Worm (Caenorhabditis elegans): Measurements from ENCODE around the gene arrd-6.

The arrd-6 gene

DNA sequence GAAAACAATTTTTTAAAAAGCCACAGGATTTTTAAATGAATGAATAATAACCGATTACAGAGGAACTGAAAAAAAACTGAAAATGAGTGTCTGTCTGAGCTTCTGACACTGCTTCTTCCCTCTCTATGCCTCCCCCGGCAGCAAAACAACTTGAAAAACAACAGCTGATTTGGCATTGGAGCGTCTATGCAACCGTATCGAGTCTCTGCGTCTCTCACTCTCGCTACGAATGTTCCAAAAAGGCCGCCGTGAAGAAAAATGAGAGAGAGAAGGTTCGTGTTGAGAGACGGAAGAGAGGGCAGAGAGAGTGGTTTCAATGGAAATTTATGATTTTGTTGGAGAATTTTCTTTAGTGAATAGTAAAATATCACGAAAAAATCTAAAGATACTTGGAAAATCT lies 39.5 kb upstream of the arrd-6 start:
- TF ChIP-seq hmg-1.1 (GFP tag; IDR thresholded peaks at IDR 0.05) (peak; percentile 37; the same call in 1 of the 2 replicates), mep-1 (tag; optimal IDR thresholded peaks at IDR 0.05) (peak; percentile 59), lsy-2 (tag; optimal IDR thresholded peaks at IDR 0.05) (peak in 1 of 2 experiments; percentile 85), pha-4 (GFP tag; IDR thresholded peaks at IDR 0.05) (no peak), pha-4 (tag; optimal IDR thresholded peaks at IDR 0.05) (peak; percentile 66), nhr-42 (GFP tag; IDR thresholded peaks at IDR 0.05) (0 out of 2 replicates have a peak, but pooled peaks have one; percentile 11), nhr-11 (tag; optimal IDR thresholded peaks at IDR 0.05) (peak; percentile 32), unc-130 (GFP tag; optimal IDR thresholded peaks at IDR 0.05) (no peak), F10B5.3 (tag; optimal IDR thresholded peaks at IDR 0.05) (no peak), F44E2.7 (GFP tag; IDR thresholded peaks at IDR 0.05) (no peak), Y75B8A.6 (GFP tag; IDR thresholded peaks at IDR 0.05) (no peak), ctbp-1 (GFP tag; IDR thresholded peaks at IDR 0.05) (no peak), dve-1 (tag; optimal IDR thresholded peaks at IDR 0.05; ENCODE audit: insufficient read depth) (peak; percentile 80), nhr-28 (tag; optimal IDR thresholded peaks at IDR 0.05) (peak; percentile 77), duxl-1 (tag; optimal IDR thresholded peaks at IDR 0.05; ENCODE audit: poor library complexity) (no peak), rbr-2 (tag; optimal IDR thresholded peaks at IDR 0.05) (peak; percentile 56), daf-16 (GFP tag; optimal IDR thresholded peaks at IDR 0.05) (no peak), daf-16 (tag; optimal IDR thresholded peaks at IDR 0.05) (peak; percentile 59), ceh-28 (tag; optimal IDR thresholded peaks at IDR 0.05) (no peak), mes-2 (tag; optimal IDR thresholded peaks at IDR 0.05; ENCODE audit: poor library complexity, severe bottlenecking) (peak; percentile 76), unc-62 (GFP tag; optimal IDR thresholded peaks at IDR 0.05 in 1 of 2) (peak in 1 of 2 experiments; percentile 75), unc-62 (tag; optimal IDR thresholded peaks at IDR 0.05) (no peak), lin-13 (GFP tag; optimal IDR thresholded peaks at IDR 0.05) (peak; percentile 31), ceh-82 (tag; optimal IDR thresholded peaks at IDR 0.05) (no peak), nhr-77 (tag; optimal IDR thresholded peaks at IDR 0.05) (peak; percentile 72), fkh-10 (GFP tag; optimal IDR thresholded peaks at IDR 0.05) (peak; percentile 29), daf-12 (tag; optimal IDR thresholded peaks at IDR 0.05) (no peak), hlh-30 (tag; optimal IDR thresholded peaks at IDR 0.05; ENCODE audit: insufficient read depth) (peak; percentile 81), hif-1 (tag; optimal IDR thresholded peaks at IDR 0.05) (peak in 1 of 2 experiments; percentile 48), mdl-1 (tag; optimal IDR thresholded peaks at IDR 0.05) (no peak), saeg-2 (GFP tag; IDR thresholded peaks at IDR 0.05) (no peak), dmd-9 (GFP tag; IDR thresholded peaks at IDR 0.05) (no peak), dmd-6 (GFP tag; IDR thresholded peaks at IDR 0.05) (peak; percentile 49; the same call in 1 of the 2 replicates), pqm-1 (tag; optimal IDR thresholded peaks at IDR 0.05) (peak; percentile 73), nhr-6 (tag; optimal IDR thresholded peaks at IDR 0.05) (peak; percentile 76), T26A8.4 (GFP tag; IDR thresholded peaks at IDR 0.05) (no peak), aha-1 (tag) (peak; percentile 83), lin-38 (GFP tag; IDR thresholded peaks at IDR 0.05) (peak; percentile 83), nhr-48 (tag; optimal IDR thresholded peaks at IDR 0.05) (no peak), daf-19 (GFP tag; conservative IDR thresholded peaks at IDR 0.05) (no peak), spr-1 (tag; optimal IDR thresholded peaks at IDR 0.05) (no peak), mxl-3 (GFP tag; optimal IDR thresholded peaks at IDR 0.05) (peak; percentile 52), hlh-11 (tag; optimal IDR thresholded peaks at IDR 0.05) (peak; percentile 98), dpl-1 (GFP tag; optimal IDR thresholded peaks at IDR 0.05) (peak; percentile 73), dmd-8 (GFP tag; IDR thresholded peaks at IDR 0.05) (no peak)
